Fruit fly (Drosophila melanogaster): ENCODE results near the gene mRpS35.

DNA sequence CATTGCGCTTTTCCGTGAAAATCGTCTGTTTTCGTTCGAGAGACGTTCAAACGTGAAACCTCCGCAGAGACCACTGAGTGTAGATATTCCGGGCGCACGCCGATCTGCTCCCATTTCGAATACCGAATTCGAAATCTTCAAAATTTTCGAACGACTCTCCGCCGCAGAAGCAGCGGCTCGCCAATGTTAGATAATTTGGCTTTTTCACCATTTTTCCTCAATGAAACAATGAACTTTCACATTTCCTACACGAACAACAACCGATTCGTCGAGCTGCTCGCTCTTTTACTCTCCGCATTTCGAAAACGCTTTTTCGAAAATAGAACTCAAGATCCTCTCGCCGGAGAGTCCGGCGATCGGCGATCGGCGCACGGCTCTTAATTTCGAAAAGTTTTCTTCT lies 18.6 kb upstream of the mRpS35 start:
- TF ChIP-seq CG8159 (tag; optimal IDR thresholded peaks at IDR 0.05): no peak
- no peak for TF ChIP-seq rn (GFP tag; IDR thresholded peaks at IDR 0.05)
- no peak for TF ChIP-seq Ets98B (GFP tag; IDR thresholded peaks at IDR 0.05)
- no peak for TF ChIP-seq CG10348 (GFP tag; IDR thresholded peaks at IDR 0.05)
- no peak for TF ChIP-seq CG17806 (tag; optimal IDR thresholded peaks at IDR 0.05)
- TF ChIP-seq CG12605 (GFP tag; IDR thresholded peaks at IDR 0.05): no peak

All from whole organism, pupa.